Fruit fly (Drosophila melanogaster) whole organism, embryonic: Measurements from ENCODE around the gene Cyp6t1.
A peak's percentile ranks its signal among the peaks of the same experiment; 100 is the strongest.

Experiments used
- Aef1 ChIP-seq: fragments of 200-800 bp; sonication (Bioruptor generic); IDR thresholded peaks from 3 replicates; pipeline ENCODE4 v1.3.6; 2022; ENCODE audit warnings: missing biosample characterization, missing genetic modification characterization
- Asciz ChIP-seq: fragments of 200-800 bp; sonication (Bioruptor generic); optimal IDR thresholded peaks from 2 replicates; lab custom pipeline; 2017; ENCODE audit warnings: missing biosample characterization, mild to moderate bottlenecking, missing genetic modification characterization, missing genetic modification reagents
- Atf-2 ChIP-seq: fragments of 200-800 bp; sonication (Bioruptor generic); optimal IDR thresholded peaks from 2 replicates; lab custom pipeline; 2016; ENCODE audit warnings: missing biosample characterization, missing genetic modification characterization
- Bgb ChIP-seq: fragments of 200-800 bp; sonication (Bioruptor generic); IDR thresholded peaks from 2 replicates; pipeline ENCODE4 v1.3.6; 2022; ENCODE audit warnings: missing biosample characterization, missing genetic modification characterization; ENCODE audit not compliant: partially characterized antibody
- CG10147 ChIP-seq: fragments of 200-800 bp; sonication (Bioruptor generic); optimal IDR thresholded peaks from 2 replicates; lab custom pipeline; 2019; ENCODE audit warnings: missing biosample characterization, mild to moderate bottlenecking, missing genetic modification characterization, moderate library complexity
- CG10267 ChIP-seq: fragments of 200-800 bp; sonication (Bioruptor generic); optimal IDR thresholded peaks from 2 replicates; lab custom pipeline; 2018; ENCODE audit warnings: missing biosample characterization, mild to moderate bottlenecking, missing genetic modification characterization, moderate library complexity
- CG10274 ChIP-seq: fragments of 200-800 bp; sonication (Bioruptor generic); optimal IDR thresholded peaks from 3 replicates; lab custom pipeline; 2017; ENCODE audit warnings: missing biosample characterization, mild to moderate bottlenecking, missing genetic modification characterization
- CG10979 ChIP-seq: fragments of 200-800 bp; sonication (Bioruptor generic); optimal IDR thresholded peaks from 2 replicates; lab custom pipeline; 2018; ENCODE audit warnings: missing biosample characterization, mild to moderate bottlenecking, missing genetic modification characterization, moderate library complexity
- CG11456 ChIP-seq: fragments of 200-800 bp; sonication (Bioruptor generic); IDR thresholded peaks from 3 replicates; pipeline ENCODE4 v1.3.6; 2022; ENCODE audit warnings: missing biosample characterization, missing genetic modification characterization
- CG11504 ChIP-seq: fragments of 200-800 bp; sonication (Bioruptor generic); optimal IDR thresholded peaks from 3 replicates; lab custom pipeline; 2019; ENCODE audit warnings: missing biosample characterization, mild to moderate bottlenecking, missing genetic modification characterization, moderate library complexity
- CG11695 ChIP-seq: fragments of 200-800 bp; sonication (Bioruptor generic); IDR thresholded peaks from 3 replicates; pipeline ENCODE4 v1.3.6; 2022; ENCODE audit warnings: missing biosample characterization, missing genetic modification characterization
- CG16813 ChIP-seq: fragments of 200-800 bp; sonication (Bioruptor generic); IDR thresholded peaks from 3 replicates; pipeline ENCODE4 v1.3.6; 2022; ENCODE audit warnings: missing biosample characterization, missing genetic modification characterization; ENCODE audit not compliant: partially characterized antibody
- CG16863 ChIP-seq: fragments of 200-800 bp; sonication (Bioruptor generic); optimal IDR thresholded peaks from 3 replicates; lab custom pipeline; 2016; ENCODE audit warnings: missing biosample characterization, missing genetic modification characterization
- CG17829 ChIP-seq: fragments of 200-800 bp; optimal IDR thresholded peaks from 2 replicates; lab custom pipeline; 2019; ENCODE audit warnings: missing biosample characterization, mild to moderate bottlenecking, missing genetic modification characterization, moderate library complexity
- CG18011 ChIP-seq: fragments of 200-800 bp; sonication (Bioruptor generic); optimal IDR thresholded peaks from 2 replicates; lab custom pipeline; 2017; ENCODE audit warnings: missing biosample characterization, missing genetic modification characterization, mild to moderate bottlenecking, moderate library complexity, missing genotype
- CG2678 ChIP-seq: fragments of 200-800 bp; sonication (Bioruptor generic); optimal IDR thresholded peaks from 3 replicates; lab custom pipeline; 2019; ENCODE audit warnings: missing biosample characterization, mild to moderate bottlenecking, missing genetic modification characterization, moderate library complexity
- CG31441 ChIP-seq: fragments of 200-800 bp; sonication (Bioruptor generic); IDR thresholded peaks from 2 replicates; pipeline ENCODE4 v1.3.6; 2022; ENCODE audit warnings: missing biosample characterization, missing genetic modification characterization
- CG3726 ChIP-seq: fragments of 200-800 bp; sonication (Bioruptor generic); IDR thresholded peaks from 3 replicates; pipeline ENCODE4, ENCODE4 v1.3.6; 2022; ENCODE audit warnings: missing biosample characterization, missing genetic modification characterization
- CG4617 ChIP-seq: fragments of 200-800 bp; sonication (Bioruptor generic); optimal IDR thresholded peaks from 3 replicates; lab custom pipeline; 2016; ENCODE audit warnings: missing biosample characterization, missing genetic modification characterization, borderline replicate concordance
- CG5180 ChIP-seq: fragments of 200-800 bp; sonication (Bioruptor generic); optimal IDR thresholded peaks from 3 replicates; lab custom pipeline; 2017; ENCODE audit warnings: missing biosample characterization, missing genetic modification characterization, mild to moderate bottlenecking, moderate library complexity, missing genetic modification reagents
- CG7357 ChIP-seq: fragments of 200-800 bp; sonication (Bioruptor generic); IDR thresholded peaks from 3 replicates; pipeline ENCODE4 v1.3.6; 2022; ENCODE audit warnings: missing biosample characterization, missing genetic modification characterization
- CG7556 ChIP-seq: fragments of 200-800 bp; sonication (Bioruptor generic); optimal IDR thresholded peaks from 2 replicates; lab custom pipeline; 2017; ENCODE audit warnings: missing biosample characterization, mild to moderate bottlenecking, missing genetic modification characterization
- CG7839 ChIP-seq: fragments of 200-800 bp; sonication (Bioruptor generic); optimal IDR thresholded peaks from 3 replicates; lab custom pipeline; 2018; ENCODE audit warnings: missing biosample characterization, mild to moderate bottlenecking, missing genetic modification characterization, moderate library complexity
- CG8281 ChIP-seq: fragments of 200-800 bp; sonication (Bioruptor generic); optimal IDR thresholded peaks from 2 replicates; lab custom pipeline; 2018; ENCODE audit warnings: missing biosample characterization, mild to moderate bottlenecking, missing genetic modification characterization, moderate library complexity
- CG8924 ChIP-seq: fragments of 200-800 bp; optimal IDR thresholded peaks from 3 replicates; lab custom pipeline; 2019; ENCODE audit warnings: missing biosample characterization, mild to moderate bottlenecking, missing genetic modification characterization, moderate library complexity
- CoRest ChIP-seq: fragments of 200-800 bp; sonication (Bioruptor generic); optimal IDR thresholded peaks from 3 replicates; lab custom pipeline; 2018; ENCODE audit warnings: missing biosample characterization, mild to moderate bottlenecking, missing genetic modification characterization, moderate library complexity
- Dad ChIP-seq: fragments of 200-800 bp; sonication (Bioruptor generic); optimal IDR thresholded peaks from 3 replicates; lab custom pipeline; 2016; ENCODE audit warnings: missing biosample characterization, missing genetic modification characterization
- Dek ChIP-seq: fragments of 200-800 bp; sonication (Bioruptor generic); optimal IDR thresholded peaks from 3 replicates; lab custom pipeline; 2019; ENCODE audit warnings: missing biosample characterization, mild to moderate bottlenecking, missing genetic modification characterization, moderate library complexity
- Dip3 ChIP-seq: fragments of 200-800 bp; sonication (Bioruptor generic); optimal IDR thresholded peaks from 3 replicates; lab custom pipeline; 2016; ENCODE audit warnings: missing biosample characterization, missing genetic modification characterization
- Elba2 ChIP-seq: fragments of 200-800 bp; sonication (Bioruptor generic); optimal IDR thresholded peaks from 3 replicates; lab custom pipeline; 2016; ENCODE audit warnings: missing biosample characterization, missing genetic modification characterization
- Gug ChIP-seq: fragments of 200-800 bp; sonication (Bioruptor generic); IDR thresholded peaks from 4 replicates; pipeline ENCODE4 v1.3.6; 2022; ENCODE audit warnings: missing biosample characterization, missing genetic modification characterization
- Hsf ChIP-seq: fragments of 200-800 bp; sonication (Bioruptor generic); optimal IDR thresholded peaks from 3 replicates; lab custom pipeline; 2016; ENCODE audit warnings: missing biosample characterization, missing genetic modification characterization
- Pdp1 ChIP-seq, 2 experiments: fragments of 200-800 bp; sonication (Bioruptor generic); optimal IDR thresholded peaks; 3 replicates each; lab custom pipeline; 2016; ENCODE audit warnings: missing biosample characterization in 2 of 2, missing genetic modification characterization in 2 of 2, mild to moderate bottlenecking in 1 of 2, moderate library complexity in 1 of 2
- Ptx1 ChIP-seq: fragments of 200-800 bp; sonication (Bioruptor generic); IDR thresholded peaks from 2 replicates; pipeline ENCODE4 v1.3.6; 2022; ENCODE audit warnings: missing biosample characterization, missing genetic modification characterization
- Scr ChIP-seq: fragments of 200-800 bp; sonication (Bioruptor generic); IDR thresholded peaks from 2 replicates; pipeline ENCODE4 v1.3.6; 2022; ENCODE audit warnings: missing biosample characterization, missing genetic modification characterization; ENCODE audit not compliant: partially characterized antibody
- Sin3A ChIP-seq: fragments of >200 bp; optimal IDR thresholded peaks from 2 replicates; lab custom pipeline; 2018
- Sox100B ChIP-seq: fragments of 200-800 bp; sonication (Bioruptor generic); optimal IDR thresholded peaks from 3 replicates; lab custom pipeline; 2018; ENCODE audit warnings: missing biosample characterization, mild to moderate bottlenecking, missing genetic modification characterization
- cg ChIP-seq: fragments of 200-800 bp; sonication (Bioruptor generic); optimal IDR thresholded peaks from 3 replicates; lab custom pipeline; 2019; ENCODE audit warnings: missing biosample characterization, mild to moderate bottlenecking, missing genetic modification characterization, moderate library complexity
- crol ChIP-seq: fragments of 200-800 bp; sonication (Bioruptor generic); IDR thresholded peaks from 2 replicates; pipeline ENCODE4 v1.3.6; 2022; ENCODE audit warnings: missing biosample characterization, missing genetic modification characterization
- fru ChIP-seq: fragments of >200 bp; optimal IDR thresholded peaks from 2 replicates; lab custom pipeline; 2017
- gce ChIP-seq: fragments of 200-800 bp; sonication (Bioruptor generic); IDR thresholded peaks from 3 replicates; pipeline ENCODE4 v1.3.6; 2022; ENCODE audit warnings: missing biosample characterization, missing genetic modification characterization
- gem ChIP-seq: fragments of 200-800 bp; sonication (Bioruptor generic); optimal IDR thresholded peaks from 2 replicates; lab custom pipeline; 2019; ENCODE audit warnings: missing biosample characterization, mild to moderate bottlenecking, missing genetic modification characterization, moderate library complexity
- hb ChIP-seq: fragments of 200-800 bp; sonication (Bioruptor generic); IDR thresholded peaks from 3 replicates; pipeline ENCODE4 v1.3.6; 2022; ENCODE audit warnings: missing biosample characterization, missing genetic modification characterization; ENCODE audit not compliant: partially characterized antibody
- klu ChIP-seq: fragments of 200-800 bp; sonication (Bioruptor generic); IDR thresholded peaks from 2 replicates; pipeline ENCODE4 v1.3.6; 2022; ENCODE audit warnings: missing biosample characterization, missing genetic modification characterization
- oc ChIP-seq: fragments of 200-800 bp; sonication (Bioruptor generic); optimal IDR thresholded peaks from 2 replicates; lab custom pipeline; 2018; ENCODE audit warnings: missing biosample characterization, mild to moderate bottlenecking, missing genetic modification characterization, moderate library complexity
- pita ChIP-seq: fragments of 200-800 bp; sonication (Bioruptor generic); optimal IDR thresholded peaks from 2 replicates; lab custom pipeline; 2017; ENCODE audit warnings: missing biosample characterization, mild to moderate bottlenecking, missing genetic modification characterization
- pzg ChIP-seq: fragments of 200-800 bp; sonication (Bioruptor generic); optimal IDR thresholded peaks from 3 replicates; lab custom pipeline; 2018; ENCODE audit warnings: missing biosample characterization, mild to moderate bottlenecking, missing genetic modification characterization, moderate library complexity
- ranshi ChIP-seq: fragments of 200-800 bp; sonication (Bioruptor generic); IDR thresholded peaks from 2 replicates; pipeline ENCODE4 v1.3.6; 2022; ENCODE audit warnings: missing biosample characterization, missing genetic modification characterization
- seq ChIP-seq: fragments of 200-800 bp; sonication (Bioruptor generic); IDR thresholded peaks from 2 replicates; pipeline ENCODE4 v1.3.6; 2022; ENCODE audit warnings: missing biosample characterization, missing genetic modification characterization
- sisA ChIP-seq: fragments of 200-800 bp; sonication (Bioruptor generic); IDR thresholded peaks from 2 replicates; pipeline ENCODE4 v1.3.6; 2022; ENCODE audit warnings: missing biosample characterization, missing genetic modification characterization
- unpg ChIP-seq: fragments of 200-800 bp; sonication (Bioruptor generic); optimal IDR thresholded peaks from 3 replicates; lab custom pipeline; 2018; ENCODE audit warnings: missing biosample characterization, mild to moderate bottlenecking, missing genetic modification characterization, moderate library complexity
- zfh1 ChIP-seq: fragments of 200-800 bp; sonication (Bioruptor generic); IDR thresholded peaks from 3 replicates; pipeline ENCODE4 v1.3.6; 2022; ENCODE audit warnings: missing biosample characterization, missing genetic modification characterization

Cyp6t1 gene

DNA sequence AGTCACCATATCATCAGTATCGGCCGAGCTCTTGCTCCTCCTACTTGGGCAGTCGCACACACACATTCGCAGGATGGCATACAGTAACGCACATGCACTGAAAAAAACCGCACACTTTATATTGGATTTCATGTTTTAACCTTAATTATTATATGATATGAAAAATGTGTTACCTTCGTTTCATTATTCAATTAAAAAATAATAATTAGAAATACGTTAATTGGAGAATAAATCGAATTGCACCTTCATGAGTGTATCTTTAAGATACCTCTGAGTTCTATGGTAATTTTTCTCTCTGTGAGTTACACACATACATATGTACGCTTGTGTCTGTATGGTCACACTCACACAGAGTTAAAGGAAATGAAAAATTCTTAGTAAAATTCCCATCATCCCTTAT, 22.0 kb downstream of the Cyp6t1 start (continued):
- TF ChIP-seq Sin3A (no peak), pzg (GFP tag; lab: Kevin White, UChicago) (no peak), gem (peak; percentile 55), CG2678 (tag; lab: Kevin White, UChicago) (peak; percentile 54), CG7357 (GFP tag; lab: Robert Waterston, UW) (no peak), Elba2 (no peak), CG7839 (tag; lab: Kevin White, UChicago) (peak; percentile 43), gce (no peak), fru (lab: Kevin White, UChicago) (no peak), Asciz (GFP tag; lab: Kevin White, UChicago) (no peak), CG11456 (GFP tag; lab: Robert Waterston, UW) (no peak), Scr (GFP tag; lab: Robert Waterston, UW) (no peak), Atf-2 (GFP tag; lab: Kevin White, UChicago) (no peak), oc (tag; lab: Kevin White, UChicago) (no peak), CG10147 (GFP tag; lab: Kevin White, UChicago) (no peak), CG7556 (peak; percentile 27), CG8281 (tag; lab: Kevin White, UChicago) (no peak), zfh1 (GFP tag; lab: Robert Waterston, UW) (no peak), CG3726 (GFP tag; lab: Robert Waterston, UW) (no peak), seq (GFP tag; lab: Robert Waterston, UW) (no peak), Pdp1 (GFP tag; optimal IDR thresholded peaks at IDR 0.05; lab: Kevin White, UChicago) (no peak), unpg (GFP tag; lab: Kevin White, UChicago) (no peak), Aef1 (no peak), CG18011 (no peak), crol (GFP tag; lab: Robert Waterston, UW) (no peak), CG8924 (tag; lab: Kevin White, UChicago) (peak; percentile 2), Ptx1 (no peak), Dip3 (GFP tag; lab: Kevin White, UChicago) (no peak), CG10274 (GFP tag; lab: Kevin White, UChicago) (no peak), Hsf (GFP tag; lab: Kevin White, UChicago) (no peak), CG10267 (tag; lab: Kevin White, UChicago) (no peak), Dad (GFP tag; lab: Kevin White, UChicago) (no peak), cg (GFP tag; lab: Kevin White, UChicago) (peak; percentile 47), CG16813 (GFP tag; lab: Robert Waterston, UW) (no peak), CG17829 (tag; lab: Kevin White, UChicago) (no peak), CG11504 (tag; lab: Kevin White, UChicago) (peak; percentile 58), Gug (no peak), pita (GFP tag; lab: Kevin White, UChicago) (no peak), CG31441 (GFP tag; lab: Robert Waterston, UW) (peak; percentile 41; the same call in 1 of the 2 replicates), klu (GFP tag; lab: Robert Waterston, UW) (no peak), sisA (no peak), CoRest (peak; percentile 26), CG11695 (GFP tag; lab: Robert Waterston, UW) (no peak), Dek (tag; lab: Kevin White, UChicago) (no peak), hb (no peak), CG16863 (GFP tag; lab: Kevin White, UChicago) (no peak), CG5180 (no peak), CG4617 (GFP tag; lab: Kevin White, UChicago) (no peak), CG10979 (tag; lab: Kevin White, UChicago) (no peak), Sox100B (peak; percentile 9), Bgb (GFP tag; lab: Robert Waterston, UW) (no peak), ranshi (no peak)
